Fruit fly (Drosophila melanogaster) whole organism, embryonic: ENCODE measurements around the gene Zaf1.
A peak's percentile ranks its signal among the peaks of the same experiment; 100 is the strongest.

ENCODE experiments used
- Atf-2 ChIP-seq: fragments of 200-800 bp; sonication (Bioruptor generic); optimal IDR thresholded peaks from 2 replicates; lab custom pipeline; 2016; ENCODE audit warnings: missing biosample characterization, missing genetic modification characterization
- CG10274 ChIP-seq: fragments of 200-800 bp; sonication (Bioruptor generic); optimal IDR thresholded peaks from 3 replicates; lab custom pipeline; 2017; ENCODE audit warnings: missing biosample characterization, mild to moderate bottlenecking, missing genetic modification characterization
- CG10543 ChIP-seq: fragments of 200-800 bp; sonication (Bioruptor generic); optimal IDR thresholded peaks from 3 replicates; lab custom pipeline; 2017; ENCODE audit warnings: missing biosample characterization, mild to moderate bottlenecking, missing genetic modification characterization, moderate library complexity
- CG11504 ChIP-seq: fragments of 200-800 bp; sonication (Bioruptor generic); optimal IDR thresholded peaks from 3 replicates; lab custom pipeline; 2019; ENCODE audit warnings: missing biosample characterization, mild to moderate bottlenecking, missing genetic modification characterization, moderate library complexity
- CG1233 ChIP-seq: fragments of 200-800 bp; sonication (Bioruptor generic); optimal IDR thresholded peaks from 4 replicates; lab custom pipeline; 2018; ENCODE audit warnings: missing biosample characterization, mild to moderate bottlenecking, missing genetic modification characterization
- CG12769 ChIP-seq: fragments of 200-800 bp; sonication (Bioruptor generic); optimal IDR thresholded peaks from 2 replicates; lab custom pipeline; 2019; ENCODE audit warnings: missing biosample characterization, mild to moderate bottlenecking, missing genetic modification characterization, moderate library complexity
- CG13775 ChIP-seq: fragments of 200-800 bp; sonication (Bioruptor generic); optimal IDR thresholded peaks from 3 replicates; lab custom pipeline; 2017; ENCODE audit warnings: missing biosample characterization, mild to moderate bottlenecking, missing genetic modification characterization
- CG14667 ChIP-seq: fragments of 200-800 bp; sonication (Bioruptor generic); IDR thresholded peaks from 2 replicates; pipeline ENCODE4 v1.3.6; 2022; ENCODE audit warnings: missing biosample characterization, missing genetic modification characterization
- CG15601 ChIP-seq: fragments of 200-800 bp; sonication (Bioruptor generic); optimal IDR thresholded peaks from 3 replicates; lab custom pipeline; 2019; ENCODE audit warnings: missing biosample characterization, mild to moderate bottlenecking, missing genetic modification characterization, moderate library complexity
- CG17385 ChIP-seq: fragments of 200-800 bp; sonication (Bioruptor generic); optimal IDR thresholded peaks from 3 replicates; lab custom pipeline; 2018; ENCODE audit warnings: missing biosample characterization, mild to moderate bottlenecking, missing genetic modification characterization
- CG17802 ChIP-seq: fragments of 200-800 bp; sonication (Bioruptor generic); optimal IDR thresholded peaks from 2 replicates; lab custom pipeline; 2018; ENCODE audit warnings: missing biosample characterization, mild to moderate bottlenecking, missing genetic modification characterization, moderate library complexity
- CG18262 ChIP-seq: fragments of 200-800 bp; optimal IDR thresholded peaks from 3 replicates; lab custom pipeline; 2019; ENCODE audit warnings: missing biosample characterization, mild to moderate bottlenecking, missing genetic modification characterization, moderate library complexity
- CG2889 ChIP-seq: fragments of 200-800 bp; sonication (Bioruptor generic); IDR thresholded peaks from 3 replicates; pipeline ENCODE4 v1.3.6; 2022; ENCODE audit warnings: missing biosample characterization, missing genetic modification characterization
- CG30403 ChIP-seq: fragments of 200-800 bp; sonication (Bioruptor generic); optimal IDR thresholded peaks from 3 replicates; lab custom pipeline; 2016; ENCODE audit warnings: missing biosample characterization, missing genetic modification characterization
- CG33213 ChIP-seq: fragments of 200-800 bp; sonication (Bioruptor generic); optimal IDR thresholded peaks from 3 replicates; lab custom pipeline; 2016; ENCODE audit warnings: missing biosample characterization, missing genetic modification characterization
- CG4820 ChIP-seq: fragments of 200-800 bp; sonication (Bioruptor generic); optimal IDR thresholded peaks from 3 replicates; lab custom pipeline; 2016; ENCODE audit warnings: missing biosample characterization, missing genetic modification characterization
- CG6272 ChIP-seq: fragments of 200-800 bp; sonication (Bioruptor generic); IDR thresholded peaks from 2 replicates; pipeline ENCODE4 v1.3.6; 2022; ENCODE audit warnings: missing biosample characterization, missing genetic modification characterization
- CG6689 ChIP-seq: fragments of 200-800 bp; sonication (Bioruptor generic); IDR thresholded peaks from 2 replicates; pipeline ENCODE4 v1.3.6; 2022; ENCODE audit warnings: missing biosample characterization, missing genetic modification characterization
- CG7357 ChIP-seq: fragments of 200-800 bp; sonication (Bioruptor generic); IDR thresholded peaks from 3 replicates; pipeline ENCODE4 v1.3.6; 2022; ENCODE audit warnings: missing biosample characterization, missing genetic modification characterization
- CG7372 ChIP-seq: fragments of 200-800 bp; sonication (Bioruptor generic); IDR thresholded peaks from 2 replicates; pipeline ENCODE4 v1.3.6; 2022; ENCODE audit warnings: missing biosample characterization, missing genetic modification characterization
- CG8924 ChIP-seq: fragments of 200-800 bp; optimal IDR thresholded peaks from 3 replicates; lab custom pipeline; 2019; ENCODE audit warnings: missing biosample characterization, mild to moderate bottlenecking, missing genetic modification characterization, moderate library complexity
- CG9437 ChIP-seq: fragments of 200-800 bp; sonication (Bioruptor generic); optimal IDR thresholded peaks from 2 replicates; lab custom pipeline; 2018; ENCODE audit warnings: missing biosample characterization, mild to moderate bottlenecking, missing genetic modification characterization
- CG9817 ChIP-seq: fragments of 200-800 bp; sonication (Bioruptor generic); optimal IDR thresholded peaks from 2 replicates; lab custom pipeline; 2018; ENCODE audit warnings: missing biosample characterization, mild to moderate bottlenecking, missing genetic modification characterization, moderate library complexity
- Dll ChIP-seq: fragments of 200-800 bp; sonication (Bioruptor generic); IDR thresholded peaks from 4 replicates; pipeline ENCODE4 v1.3.6; 2022; ENCODE audit warnings: missing biosample characterization, missing genetic modification characterization; ENCODE audit not compliant: partially characterized antibody
- Gug ChIP-seq: fragments of 200-800 bp; sonication (Bioruptor generic); IDR thresholded peaks from 4 replicates; pipeline ENCODE4 v1.3.6; 2022; ENCODE audit warnings: missing biosample characterization, missing genetic modification characterization
- Hr51 ChIP-seq, 2 experiments: fragments of 200-800 bp; sonication (Bioruptor generic); optimal IDR thresholded peaks; 2 replicates in 1 of 2; 3 replicates in 1 of 2; lab custom pipeline; 2016 to 2018; ENCODE audit warnings: missing biosample characterization in 2 of 2, missing genetic modification characterization in 2 of 2, mild to moderate bottlenecking in 1 of 2, moderate library complexity in 1 of 2
- Neu2 ChIP-seq: fragments of 200-800 bp; sonication (Bioruptor generic); optimal IDR thresholded peaks from 3 replicates; lab custom pipeline; 2016; ENCODE audit warnings: missing biosample characterization, missing genetic modification characterization, borderline replicate concordance
- Nf-YB ChIP-seq: fragments of 200-800 bp; sonication (Bioruptor generic); optimal IDR thresholded peaks from 3 replicates; lab custom pipeline; 2019; ENCODE audit warnings: missing biosample characterization, mild to moderate bottlenecking, missing genetic modification characterization, moderate library complexity
- Rx ChIP-seq: fragments of 200-800 bp; sonication (Bioruptor generic); IDR thresholded peaks from 2 replicates; pipeline ENCODE4 v1.3.6; 2022; ENCODE audit warnings: missing biosample characterization, missing genetic modification characterization
- Sox102F ChIP-seq: fragments of 200-800 bp; sonication (Bioruptor generic); optimal IDR thresholded peaks from 2 replicates; lab custom pipeline; 2018; ENCODE audit warnings: missing biosample characterization, mild to moderate bottlenecking, missing genetic modification characterization, moderate library complexity
- Stat92E ChIP-seq, 3 experiments: fragments of >200 bp in 2 of 3; fragments of 200-800 bp in 1 of 3; sonication (Bioruptor generic) in 1 of 3; optimal IDR thresholded peaks; 2 replicates each; lab custom pipeline; 2017 to 2019; ENCODE audit warnings: missing biosample characterization in 3 of 3, missing genetic modification characterization in 3 of 3, mild to moderate bottlenecking in 1 of 3, moderate library complexity in 1 of 3
- Tbp ChIP-seq: fragments of >200 bp; optimal IDR thresholded peaks from 2 replicates; lab custom pipeline; 2018; ENCODE audit warnings: missing biosample characterization, missing genetic modification characterization
- bab2 ChIP-seq: fragments of 200-800 bp; sonication (Bioruptor generic); optimal IDR thresholded peaks from 2 replicates; lab custom pipeline; 2016; ENCODE audit warnings: missing biosample characterization, missing genetic modification characterization
- cg ChIP-seq: fragments of 200-800 bp; sonication (Bioruptor generic); optimal IDR thresholded peaks from 3 replicates; lab custom pipeline; 2019; ENCODE audit warnings: missing biosample characterization, mild to moderate bottlenecking, missing genetic modification characterization, moderate library complexity
- crol ChIP-seq: fragments of 200-800 bp; sonication (Bioruptor generic); IDR thresholded peaks from 2 replicates; pipeline ENCODE4 v1.3.6; 2022; ENCODE audit warnings: missing biosample characterization, missing genetic modification characterization
- eve ChIP-seq, 2 experiments: fragments of >200 bp; optimal IDR thresholded peaks; 2 replicates each; lab custom pipeline; 2017; ENCODE audit warnings: missing biosample characterization in 2 of 2, missing genetic modification characterization in 2 of 2
- eyg ChIP-seq: fragments of 200-800 bp; sonication (Bioruptor generic); optimal IDR thresholded peaks from 3 replicates; lab custom pipeline; 2016; ENCODE audit warnings: missing biosample characterization, missing genetic modification characterization
- gem ChIP-seq: fragments of 200-800 bp; sonication (Bioruptor generic); optimal IDR thresholded peaks from 2 replicates; lab custom pipeline; 2019; ENCODE audit warnings: missing biosample characterization, mild to moderate bottlenecking, missing genetic modification characterization, moderate library complexity
- grau ChIP-seq: fragments of 200-800 bp; optimal IDR thresholded peaks from 3 replicates; lab custom pipeline; 2019; ENCODE audit warnings: missing biosample characterization, mild to moderate bottlenecking, missing genetic modification characterization, moderate library complexity
- klu ChIP-seq: fragments of 200-800 bp; sonication (Bioruptor generic); IDR thresholded peaks from 2 replicates; pipeline ENCODE4 v1.3.6; 2022; ENCODE audit warnings: missing biosample characterization, missing genetic modification characterization
- luna ChIP-seq: fragments of 200-800 bp; sonication (Bioruptor generic); optimal IDR thresholded peaks from 2 replicates; lab custom pipeline; 2016; ENCODE audit warnings: missing biosample characterization, missing genetic modification characterization
- odd ChIP-seq: fragments of 200-800 bp; sonication (Bioruptor generic); optimal IDR thresholded peaks from 2 replicates; lab custom pipeline; 2017; ENCODE audit warnings: missing biosample characterization, mild to moderate bottlenecking, missing genetic modification characterization
- pnt ChIP-seq: fragments of 200-800 bp; sonication (Bioruptor generic); optimal IDR thresholded peaks from 3 replicates; lab custom pipeline; 2016; ENCODE audit warnings: missing biosample characterization, missing genetic modification characterization
- psq ChIP-seq: fragments of 200-800 bp; sonication (Bioruptor generic); optimal IDR thresholded peaks from 2 replicates; lab custom pipeline; 2017; ENCODE audit warnings: missing biosample characterization, missing genetic modification characterization
- tna ChIP-seq: fragments of 200-800 bp; sonication (Bioruptor generic); IDR thresholded peaks from 2 replicates; pipeline ENCODE4 v1.3.6; 2022; ENCODE audit warnings: missing biosample characterization, missing genetic modification characterization; ENCODE audit not compliant: partially characterized antibody
- vfl ChIP-seq: fragments of 200-800 bp; sonication (Bioruptor generic); optimal IDR thresholded peaks from 2 replicates; lab custom pipeline; 2016; ENCODE audit warnings: missing biosample characterization, missing genetic modification characterization
- wek ChIP-seq: fragments of 200-800 bp; sonication (Bioruptor generic); optimal IDR thresholded peaks from 3 replicates; lab custom pipeline; 2018; ENCODE audit warnings: missing biosample characterization, mild to moderate bottlenecking, missing genetic modification characterization, moderate library complexity
- zfh1 ChIP-seq: fragments of 200-800 bp; sonication (Bioruptor generic); IDR thresholded peaks from 3 replicates; pipeline ENCODE4 v1.3.6; 2022; ENCODE audit warnings: missing biosample characterization, missing genetic modification characterization

Zaf1 gene

DNA sequence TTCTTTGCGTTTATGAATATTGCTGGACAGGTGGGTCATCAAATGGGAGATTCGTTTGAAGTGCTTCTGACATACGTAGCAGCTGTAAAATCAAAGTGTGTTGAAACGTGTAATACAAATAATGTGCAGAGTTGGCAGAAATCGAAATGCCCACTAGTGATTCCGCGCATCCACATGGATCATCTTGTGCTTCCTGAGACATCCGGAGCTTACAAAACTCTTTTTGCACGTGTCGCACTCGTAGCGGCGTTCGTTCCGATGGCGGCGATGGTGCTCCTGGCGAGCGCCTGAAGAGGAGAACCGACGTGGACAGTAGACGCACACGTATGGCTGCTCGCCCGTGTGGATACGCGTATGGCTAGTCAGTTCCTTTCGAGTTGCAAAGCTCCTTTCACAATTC, at the start of gene Zaf1:
TSS of gene Zaf1 (minus strand) at position 101 of the 400 bp plus-strand sequence.
- TF ChIP-seq crol (GFP tag; lab: Robert Waterston, UW) (no peak), Sox102F (no peak), Neu2 (GFP tag; lab: Kevin White, UChicago) (no peak), CG10274 (GFP tag; lab: Kevin White, UChicago) (no peak), CG6272 (GFP tag; lab: Robert Waterston, UW) (no peak), psq (no peak), CG12769 (tag; lab: Kevin White, UChicago) (no peak), odd (GFP tag; lab: Kevin White, UChicago) (no peak), zfh1 (GFP tag; lab: Robert Waterston, UW) (no peak), Stat92E (GFP tag; optimal IDR thresholded peaks at IDR 0.05; lab: Kevin White, UChicago) (no peak), CG30403 (GFP tag; lab: Kevin White, UChicago) (no peak), CG10543 (no peak), CG9437 (GFP tag; lab: Kevin White, UChicago) (no peak), eyg (no peak), Atf-2 (GFP tag; lab: Kevin White, UChicago) (no peak), CG18262 (tag; lab: Kevin White, UChicago) (no peak), vfl (GFP tag; lab: Kevin White, UChicago) (no peak)

- TF ChIP-seq klu (GFP tag; lab: Robert Waterston, UW) (no peak), CG11504 (tag; lab: Kevin White, UChicago) (peak; percentile 74), CG17385 (GFP tag; lab: Kevin White, UChicago) (peak; percentile 16), CG7357 (GFP tag; lab: Robert Waterston, UW) (peak; percentile 98), pnt (GFP tag; lab: Kevin White, UChicago) (peak; percentile 55), luna (no peak), eve (GFP tag; optimal IDR thresholded peaks at IDR 0.05; lab: Kevin White, UChicago) (no peak), cg (GFP tag; lab: Kevin White, UChicago) (no peak), Rx (GFP tag; lab: Robert Waterston, UW) (0 out of 2 replicates have a peak, but pooled peaks have one; percentile 14), tna (no peak), CG17802 (peak; percentile 65), CG8924 (tag; lab: Kevin White, UChicago) (peak; percentile 17), Tbp (no peak), wek (GFP tag; lab: Kevin White, UChicago) (no peak), gem (tag; lab: Kevin White, UChicago) (peak; percentile 72), CG15601 (tag; lab: Kevin White, UChicago) (peak; percentile 57), CG2889 (GFP tag; lab: Robert Waterston, UW) (no peak), Sox102F (peak; percentile 51), CG1233 (GFP tag; lab: Kevin White, UChicago) (peak; percentile 32), Nf-YB (GFP tag; lab: Kevin White, UChicago) (peak; percentile 8), CG33213 (GFP tag; lab: Kevin White, UChicago) (peak; percentile 64), Hr51 (GFP tag; optimal IDR thresholded peaks at IDR 0.05; lab: Kevin White, UChicago) (peak in 1 of 2 experiments; percentile 50), CG7372 (GFP tag; lab: Robert Waterston, UW) (no peak), CG9817 (peak; percentile 35), CG6689 (GFP tag; lab: Robert Waterston, UW) (peak; percentile 70), CG4820 (GFP tag; lab: Kevin White, UChicago) (peak; percentile 19), bab2 (peak; percentile 43), grau (tag; lab: Kevin White, UChicago) (peak; percentile 21), CG14667 (GFP tag; lab: Robert Waterston, UW) (0 out of 2 replicates have a peak, but pooled peaks have one; percentile 7), CG13775 (peak; percentile 45), Dll (GFP tag; lab: Robert Waterston, UW) (peak; percentile 68; the same call in 3 of the 4 replicates), Gug (peak; percentile 53; the same call in 1 of the 4 replicates)
Observed at dm6 chr3R:11673955-11674663, 48.7 kb upstream of the Zaf1 start, which contains the start of gene CG14715. TSS of gene CG14715 (plus strand) at chr3R:11674221.
